Worm (Caenorhabditis elegans) whole organism, L2 larva: ENCODE results near the gene F55G1.15.

Experiments used
- C34F6.9 ChIP-seq: fragments of 150-350 bp; optimal IDR thresholded peaks from 2 replicates; lab custom pipeline; 2014; ENCODE audit warnings: missing biosample characterization, missing genetic modification characterization
- F13H6.1 ChIP-seq: sonication (generic microtip); optimal IDR thresholded peaks from 2 replicates; lab custom pipeline; 2016; ENCODE audit warnings: missing genetic modification characterization, missing compliant biosample characterization
- R02D3.7 ChIP-seq: fragments of 150-350 bp; optimal IDR thresholded peaks from 2 replicates; lab custom pipeline; 2014; ENCODE audit warnings: missing biosample characterization, missing genetic modification characterization
- Y55F3AM.14 ChIP-seq: fragments of 200-800 bp; sonication (Bioruptor generic); optimal IDR thresholded peaks from 2 replicates; lab custom pipeline; 2018; ENCODE audit warnings: mild to moderate bottlenecking, missing genetic modification characterization, missing compliant biosample characterization
- ZK546.5 ChIP-seq: sonication (generic microtip); optimal IDR thresholded peaks from 2 replicates; lab custom pipeline; 2017; ENCODE audit warnings: missing biosample characterization, missing genetic modification characterization
- alr-1 ChIP-seq: fragments of 150-350 bp; optimal IDR thresholded peaks from 2 replicates; lab custom pipeline; 2014; ENCODE audit warnings: missing biosample characterization, missing genetic modification characterization
- aly-2 ChIP-seq: fragments of 150-350 bp; optimal IDR thresholded peaks from 2 replicates; lab custom pipeline; 2014; ENCODE audit warnings: missing biosample characterization, missing genetic modification characterization
- ama-1 ChIP-seq: fragments of 150-350 bp; optimal IDR thresholded peaks from 2 replicates; lab custom pipeline; 2018; ENCODE audit warnings: inconsistent platforms
- blmp-1 ChIP-seq: sonication (generic microtip); optimal IDR thresholded peaks from 2 replicates; lab custom pipeline; 2017; ENCODE audit warnings: missing genetic modification characterization, mild to moderate bottlenecking, missing compliant biosample characterization, antibody characterized with exemption, moderate library complexity; ENCODE audit not compliant: insufficient read depth
- ceh-16 ChIP-seq: fragments of 150-350 bp; optimal IDR thresholded peaks from 2 replicates; lab custom pipeline; 2014; ENCODE audit warnings: missing biosample characterization, missing genetic modification characterization
- ceh-82 ChIP-seq: fragments of 150-350 bp; optimal IDR thresholded peaks from 2 replicates; lab custom pipeline; 2014; ENCODE audit warnings: missing biosample characterization, missing genetic modification characterization
- crh-2 ChIP-seq: sonication (generic microtip); optimal IDR thresholded peaks from 2 replicates; lab custom pipeline; 2017; ENCODE audit warnings: missing biosample characterization, missing genetic modification characterization
- dmd-4 ChIP-seq: sonication (generic microtip); optimal IDR thresholded peaks from 2 replicates; lab custom pipeline; 2017; ENCODE audit warnings: missing biosample characterization, missing genetic modification characterization
- egl-27 ChIP-seq: sonication (generic microtip); optimal IDR thresholded peaks from 3 replicates; lab custom pipeline; 2017; ENCODE audit warnings: missing biosample characterization, missing genetic modification reagents, missing genetic modification characterization
- elt-1 ChIP-seq: fragments of 150-350 bp; optimal IDR thresholded peaks from 2 replicates; lab custom pipeline; 2014; ENCODE audit warnings: missing biosample characterization, missing genetic modification characterization
- elt-3 ChIP-seq: sonication (generic microtip); optimal IDR thresholded peaks from 2 replicates; lab custom pipeline; 2017; ENCODE audit warnings: missing biosample characterization, missing genetic modification characterization
- fos-1 ChIP-seq: fragments of 150-350 bp; optimal IDR thresholded peaks from 2 replicates; lab custom pipeline; 2014; ENCODE audit warnings: missing biosample characterization, missing genetic modification characterization
- gmeb-1 ChIP-seq: fragments of 150-350 bp; optimal IDR thresholded peaks from 2 replicates; lab custom pipeline; 2014; ENCODE audit warnings: missing biosample characterization, missing genetic modification characterization
- lin-11 ChIP-seq: fragments of 150-350 bp; sonication (generic microtip); optimal IDR thresholded peaks from 2 replicates; lab custom pipeline; 2014; ENCODE audit warnings: missing biosample characterization, missing genetic modification characterization, inconsistent platforms, mixed read lengths
- lin-13 ChIP-seq: fragments of 150-350 bp; optimal IDR thresholded peaks from 2 replicates; lab custom pipeline; 2014; ENCODE audit warnings: missing biosample characterization, missing genetic modification reagents, missing genetic modification characterization
- lin-39 ChIP-seq: fragments of 150-350 bp; optimal IDR thresholded peaks from 2 replicates; lab custom pipeline; 2014; ENCODE audit warnings: missing biosample characterization, missing genetic modification reagents, missing genetic modification characterization
- lsy-2 ChIP-seq, 2 experiments: fragments of 150-350 bp in 1 of 2; sonication (generic microtip) in 1 of 2; optimal IDR thresholded peaks; 2 replicates each; lab custom pipeline; 2014 to 2017; ENCODE audit warnings: missing biosample characterization in 2 of 2, missing genetic modification characterization in 2 of 2
- mab-5 ChIP-seq: fragments of 150-350 bp; optimal IDR thresholded peaks from 2 replicates; lab custom pipeline; 2014; ENCODE audit warnings: missing biosample characterization, missing genetic modification characterization
- mbf-1 ChIP-seq: sonication (generic microtip); optimal IDR thresholded peaks from 2 replicates; lab custom pipeline; 2017; ENCODE audit warnings: missing biosample characterization, missing genetic modification characterization
- mdl-1 ChIP-seq, 2 experiments: fragments of 150-350 bp in 1 of 2; sonication (generic microtip) in 1 of 2; optimal IDR thresholded peaks; 2 replicates each; lab custom pipeline; 2017; ENCODE audit warnings: missing biosample characterization in 2 of 2, missing genetic modification characterization in 2 of 2
- nhr-10 ChIP-seq: sonication (generic microtip); optimal IDR thresholded peaks from 2 replicates; lab custom pipeline; 2017; ENCODE audit warnings: missing biosample characterization, missing genetic modification characterization
- nhr-11 ChIP-seq: fragments of 150-350 bp; optimal IDR thresholded peaks from 2 replicates; lab custom pipeline; 2014; ENCODE audit warnings: missing biosample characterization, missing genetic modification characterization
- nhr-12 ChIP-seq: fragments of 150-350 bp; optimal IDR thresholded peaks from 2 replicates; lab custom pipeline; 2014; ENCODE audit warnings: missing biosample characterization, missing genetic modification characterization
- nhr-129 ChIP-seq: fragments of 150-350 bp; optimal IDR thresholded peaks from 2 replicates; lab custom pipeline; 2014; ENCODE audit warnings: missing biosample characterization, missing genetic modification characterization
- nhr-21 ChIP-seq: fragments of 150-350 bp; optimal IDR thresholded peaks from 2 replicates; lab custom pipeline; 2014; ENCODE audit warnings: missing biosample characterization, missing genetic modification characterization
- nhr-23 ChIP-seq: fragments of 150-350 bp; optimal IDR thresholded peaks from 2 replicates; lab custom pipeline; 2014; ENCODE audit warnings: missing biosample characterization, missing genetic modification reagents, missing genetic modification characterization
- nhr-237 ChIP-seq: fragments of 150-350 bp; optimal IDR thresholded peaks from 2 replicates; lab custom pipeline; 2014; ENCODE audit warnings: missing biosample characterization, missing genetic modification characterization
- nhr-25 ChIP-seq: fragments of 150-350 bp; sonication (generic microtip); optimal IDR thresholded peaks from 3 replicates; lab custom pipeline; 2014; ENCODE audit warnings: missing biosample characterization, missing genetic modification characterization
- nhr-6 ChIP-seq: fragments of 150-350 bp; optimal IDR thresholded peaks from 2 replicates; lab custom pipeline; 2014; ENCODE audit warnings: missing biosample characterization, missing genetic modification characterization
- nhr-77 ChIP-seq: fragments of 150-350 bp; optimal IDR thresholded peaks from 2 replicates; lab custom pipeline; 2014; ENCODE audit warnings: missing biosample characterization, missing genetic modification characterization
- peb-1 ChIP-seq: fragments of 150-350 bp; optimal IDR thresholded peaks from 2 replicates; lab custom pipeline; 2014; ENCODE audit warnings: missing biosample characterization, missing genetic modification characterization
- sem-4 ChIP-seq: fragments of 150-350 bp; optimal IDR thresholded peaks from 2 replicates; lab custom pipeline; 2014; ENCODE audit warnings: missing biosample characterization, missing genetic modification reagents, missing genetic modification characterization
- skn-1 ChIP-seq: sonication (generic microtip); optimal IDR thresholded peaks from 2 replicates; lab custom pipeline; 2017; ENCODE audit warnings: missing biosample characterization, missing genetic modification characterization
- sma-3 ChIP-seq: sonication (generic microtip); optimal IDR thresholded peaks from 2 replicates; lab custom pipeline; 2016; ENCODE audit warnings: missing genetic modification reagents, missing genetic modification characterization, missing compliant biosample characterization
- sma-9 ChIP-seq, 2 experiments: fragments of 150-350 bp in 1 of 2; sonication (generic microtip) in 1 of 2; optimal IDR thresholded peaks; 2 replicates each; lab custom pipeline; 2014 to 2016; ENCODE audit warnings: missing genetic modification characterization in 2 of 2, mild to moderate bottlenecking in 1 of 2, missing biosample characterization in 1 of 2, missing compliant biosample characterization in 1 of 2, missing genetic modification reagents in 1 of 2, moderate library complexity in 1 of 2
- snpc-4 ChIP-seq: fragments of 150-350 bp; optimal IDR thresholded peaks from 2 replicates; lab custom pipeline; 2014; ENCODE audit warnings: missing biosample characterization, missing genetic modification characterization
- unc-39 ChIP-seq: fragments of 150-350 bp; optimal IDR thresholded peaks from 2 replicates; lab custom pipeline; 2014; ENCODE audit warnings: missing biosample characterization, missing genetic modification characterization
- unc-55 ChIP-seq: fragments of 150-350 bp; sonication (generic microtip); optimal IDR thresholded peaks from 3 replicates; lab custom pipeline; 2014; ENCODE audit warnings: missing biosample characterization, missing genetic modification reagents, missing genetic modification characterization
- unc-62 ChIP-seq: fragments of 150-350 bp; optimal IDR thresholded peaks from 2 replicates; lab custom pipeline; 2014; ENCODE audit warnings: missing biosample characterization, missing genetic modification reagents, missing genetic modification characterization
- zag-1 ChIP-seq: fragments of 150-350 bp; optimal IDR thresholded peaks from 2 replicates; lab custom pipeline; 2014; ENCODE audit warnings: missing biosample characterization, missing genetic modification characterization
- ztf-1 ChIP-seq: fragments of 200-800 bp; sonication (Bioruptor generic); conservative IDR thresholded peaks from 2 replicates; pipeline ENCODE4 v1.3.6; 2022; ENCODE audit warnings: missing genetic modification characterization, missing compliant biosample characterization
- ztf-11 ChIP-seq: sonication (generic microtip); optimal IDR thresholded peaks from 2 replicates; lab custom pipeline; 2017; ENCODE audit warnings: missing biosample characterization, missing genetic modification characterization
- ztf-4 ChIP-seq: fragments of 150-350 bp; optimal IDR thresholded peaks from 2 replicates; lab custom pipeline; 2014; ENCODE audit warnings: missing biosample characterization, missing genetic modification characterization

Gene F55G1.15

DNA sequence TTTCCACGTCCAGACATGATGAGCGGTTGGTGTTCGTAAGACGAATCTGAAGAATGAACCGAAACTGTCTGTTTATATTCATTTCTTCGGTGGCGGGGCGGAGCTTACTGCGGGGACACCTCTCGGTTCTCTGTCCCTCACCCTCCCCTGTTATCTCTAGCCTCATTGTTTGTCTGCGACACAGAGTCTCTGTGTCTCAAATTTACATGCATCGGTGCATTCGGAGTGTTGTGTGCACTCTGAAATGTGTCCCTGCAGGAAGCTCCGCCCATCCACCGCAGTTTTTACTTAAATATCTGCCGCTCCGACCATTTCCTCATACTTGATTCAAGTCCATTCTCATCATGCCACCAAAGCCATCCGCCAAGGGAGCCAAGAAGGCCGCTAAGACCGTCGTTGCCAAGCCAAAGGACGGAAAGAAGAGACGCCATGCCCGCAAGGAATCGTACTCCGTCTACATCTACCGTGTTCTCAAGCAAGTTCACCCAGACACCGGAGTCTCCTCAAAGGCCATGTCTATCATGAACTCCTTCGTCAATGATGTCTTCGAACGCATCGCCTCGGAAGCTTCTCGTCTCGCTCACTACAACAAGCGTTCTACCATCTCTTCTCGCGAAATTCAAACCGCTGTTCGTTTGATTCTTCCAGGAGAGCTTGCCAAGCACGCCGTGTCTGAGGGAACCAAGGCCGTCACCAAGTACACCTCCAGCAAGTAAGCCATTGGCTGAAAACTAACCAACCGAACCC, 14.9 kb downstream of the F55G1.15 start, which contains the start of the genes his-61 and his-62:
his-61 (minus strand) TSS at position 17 of the 747 bp plus-strand sequence.
his-62 (plus strand) TSS at position 345 of the 747 bp plus-strand sequence.
- TF ChIP-seq nhr-77 (tag; lab: Kevin White, UChicago), result no peak
- TF ChIP-seq snpc-4, result no peak
- TF ChIP-seq nhr-23 (tag; lab: Kevin White, UChicago), result no peak
- peak; percentile 80 for TF ChIP-seq nhr-25
- no peak for TF ChIP-seq elt-3 (tag; lab: Kevin White, UChicago)
- no peak for TF ChIP-seq nhr-6
- peak; percentile 74 for TF ChIP-seq lin-13
- TF ChIP-seq blmp-1 (tag; lab: Kevin White, UChicago), result no peak
- TF ChIP-seq ama-1, result no peak
- no peak for TF ChIP-seq egl-27 (tag; lab: Kevin White, UChicago)
- TF ChIP-seq crh-2 (tag; lab: Kevin White, UChicago), result peak; percentile 81
- no peak for TF ChIP-seq ztf-4 (tag; lab: Kevin White, UChicago)
- TF ChIP-seq aly-2 (tag; lab: Kevin White, UChicago), result no peak
- no peak for TF ChIP-seq ZK546.5 (tag; lab: Kevin White, UChicago)
- peak; percentile 2 to 65 for TF ChIP-seq lsy-2 (tag; optimal IDR thresholded peaks at IDR 0.05; lab: Kevin White, UChicago)
- TF ChIP-seq nhr-10 (tag; lab: Kevin White, UChicago), result no peak
- TF ChIP-seq unc-55 (GFP tag; lab: Kevin White, UChicago), result peak; percentile 49
- TF ChIP-seq nhr-11 (tag; lab: Kevin White, UChicago), result no peak
- TF ChIP-seq unc-39 (tag; lab: Kevin White, UChicago), result no peak
- TF ChIP-seq mbf-1, result no peak
- TF ChIP-seq alr-1, result no peak
- peak; percentile 24 for TF ChIP-seq nhr-129
- TF ChIP-seq nhr-21 (tag; lab: Kevin White, UChicago), result no peak
- TF ChIP-seq skn-1 (tag; lab: Kevin White, UChicago), result no peak
- no peak for TF ChIP-seq R02D3.7 (tag; lab: Kevin White, UChicago)
- TF ChIP-seq mab-5 (tag; lab: Kevin White, UChicago), result peak; percentile 71
- no peak for TF ChIP-seq gmeb-1 (tag; lab: Kevin White, UChicago)
- TF ChIP-seq unc-62 (GFP tag; lab: Kevin White, UChicago), result no peak
- TF ChIP-seq ceh-82 (tag; lab: Kevin White, UChicago), result no peak
- TF ChIP-seq peb-1 (tag; lab: Kevin White, UChicago), result no peak
- TF ChIP-seq F13H6.1 (tag; lab: Kevin White, UChicago), result peak; percentile 73
- TF ChIP-seq fos-1 (tag; lab: Kevin White, UChicago), result peak; percentile 52
- no peak for TF ChIP-seq lin-39 (tag; lab: Kevin White, UChicago)
- TF ChIP-seq ceh-16, result peak; percentile 51
- TF ChIP-seq zag-1 (tag; lab: Kevin White, UChicago), result peak; percentile 61
- TF ChIP-seq elt-1 (tag; lab: Kevin White, UChicago), result no peak
- no peak for TF ChIP-seq mdl-1 (tag; optimal IDR thresholded peaks at IDR 0.05; lab: Kevin White, UChicago)
- no peak for TF ChIP-seq ztf-1 (GFP tag; lab: Robert Waterston, UW)
- no peak for TF ChIP-seq Y55F3AM.14
- no peak for TF ChIP-seq sem-4 (tag; lab: Kevin White, UChicago)
- TF ChIP-seq lin-11 (tag; lab: Kevin White, UChicago), result no peak
- no peak for TF ChIP-seq nhr-237 (tag; lab: Kevin White, UChicago)
- peak; percentile 89 for TF ChIP-seq sma-9 (GFP tag; optimal IDR thresholded peaks at IDR 0.05; lab: Kevin White, UChicago)
- no peak for TF ChIP-seq sma-9 (tag; optimal IDR thresholded peaks at IDR 0.05; lab: Kevin White, UChicago)
- TF ChIP-seq dmd-4 (tag; lab: Kevin White, UChicago), result no peak
- TF ChIP-seq sma-3 (GFP tag; lab: Kevin White, UChicago), result peak; percentile 52
- TF ChIP-seq ztf-11 (tag; lab: Kevin White, UChicago), result no peak
- peak; percentile 56 for TF ChIP-seq C34F6.9 (tag; lab: Kevin White, UChicago)
- TF ChIP-seq nhr-12, result no peak
